Worm (Caenorhabditis elegans) whole organism, L3 larva: ENCODE data around the gene fbxa-80.
"Not testable (repeated sequence)": the region's sequence is repeated elsewhere in the genome, so short reads cannot be mapped to it uniquely, and the experiment has no call there.

Source experiments
- ceh-16 ChIP-seq: sonication (generic microtip); optimal IDR thresholded peaks from 2 replicates; lab custom pipeline; 2017; ENCODE audit warnings: missing biosample characterization, missing genetic modification characterization
- ceh-9 ChIP-seq: sonication (generic microtip); optimal IDR thresholded peaks from 2 replicates; lab custom pipeline; 2018; ENCODE audit warnings: missing biosample characterization, missing genetic modification characterization
- elt-2 ChIP-seq: sonication (generic microtip); optimal IDR thresholded peaks from 2 replicates; lab custom pipeline; 2016; ENCODE audit warnings: missing genetic modification reagents, mild to moderate bottlenecking, missing genetic modification characterization, missing compliant biosample characterization
- fkh-10 ChIP-seq: sonication (generic microtip); optimal IDR thresholded peaks from 2 replicates; lab custom pipeline; 2017; ENCODE audit warnings: missing biosample characterization, missing genetic modification reagents, missing genetic modification characterization
- mdl-1 ChIP-seq: fragments of 150-350 bp; optimal IDR thresholded peaks from 2 replicates; lab custom pipeline; 2014; ENCODE audit warnings: missing biosample characterization, missing genetic modification characterization
- nfya-1 ChIP-seq: sonication (generic microtip); optimal IDR thresholded peaks from 2 replicates; lab custom pipeline; 2017; ENCODE audit warnings: missing genetic modification characterization, mild to moderate bottlenecking, missing compliant biosample characterization, antibody characterized with exemption, moderate library complexity; ENCODE audit not compliant: insufficient read depth
- nhr-23 ChIP-seq: fragments of 150-350 bp; optimal IDR thresholded peaks from 2 replicates; lab custom pipeline; 2014; ENCODE audit warnings: missing biosample characterization, missing genetic modification reagents, missing genetic modification characterization
- nhr-237 ChIP-seq: fragments of 150-350 bp; optimal IDR thresholded peaks from 2 replicates; lab custom pipeline; 2014; ENCODE audit warnings: missing biosample characterization, missing genetic modification characterization
- nhr-25 ChIP-seq: sonication (generic microtip); optimal IDR thresholded peaks from 2 replicates; lab custom pipeline; 2017; ENCODE audit warnings: missing biosample characterization, missing genetic modification characterization
- nhr-43 ChIP-seq: sonication (generic microtip); optimal IDR thresholded peaks from 2 replicates; lab custom pipeline; 2016; ENCODE audit warnings: mild to moderate bottlenecking, missing genetic modification characterization, missing compliant biosample characterization; ENCODE audit not compliant: poor library complexity, severe bottlenecking
- nhr-76 ChIP-seq: fragments of 150-350 bp; sonication (generic microtip); optimal IDR thresholded peaks from 5 replicates; lab custom pipeline; 2014; ENCODE audit warnings: missing biosample characterization, missing genetic modification characterization
- pha-4 ChIP-seq: fragments of 150-350 bp; optimal IDR thresholded peaks from 2 replicates; lab custom pipeline; 2014; ENCODE audit warnings: missing biosample characterization, missing genetic modification reagents, missing genetic modification characterization
- pqm-1 ChIP-seq: fragments of 150-350 bp; optimal IDR thresholded peaks from 2 replicates; lab custom pipeline; 2017; ENCODE audit warnings: missing biosample characterization, missing genetic modification characterization, inconsistent platforms
- unc-39 ChIP-seq: sonication (generic microtip); optimal IDR thresholded peaks from 4 replicates; lab custom pipeline; 2017; ENCODE audit warnings: missing biosample characterization, missing genetic modification characterization
- unc-62 ChIP-seq: fragments of 150-350 bp; sonication (generic microtip); optimal IDR thresholded peaks from 4 replicates; lab custom pipeline; 2014; ENCODE audit warnings: missing biosample characterization, missing genetic modification reagents, missing genetic modification characterization
- zag-1 ChIP-seq: fragments of 150-350 bp; optimal IDR thresholded peaks from 2 replicates; lab custom pipeline; 2014; ENCODE audit warnings: missing biosample characterization, missing genetic modification characterization

fbxa-80 gene

DNA sequence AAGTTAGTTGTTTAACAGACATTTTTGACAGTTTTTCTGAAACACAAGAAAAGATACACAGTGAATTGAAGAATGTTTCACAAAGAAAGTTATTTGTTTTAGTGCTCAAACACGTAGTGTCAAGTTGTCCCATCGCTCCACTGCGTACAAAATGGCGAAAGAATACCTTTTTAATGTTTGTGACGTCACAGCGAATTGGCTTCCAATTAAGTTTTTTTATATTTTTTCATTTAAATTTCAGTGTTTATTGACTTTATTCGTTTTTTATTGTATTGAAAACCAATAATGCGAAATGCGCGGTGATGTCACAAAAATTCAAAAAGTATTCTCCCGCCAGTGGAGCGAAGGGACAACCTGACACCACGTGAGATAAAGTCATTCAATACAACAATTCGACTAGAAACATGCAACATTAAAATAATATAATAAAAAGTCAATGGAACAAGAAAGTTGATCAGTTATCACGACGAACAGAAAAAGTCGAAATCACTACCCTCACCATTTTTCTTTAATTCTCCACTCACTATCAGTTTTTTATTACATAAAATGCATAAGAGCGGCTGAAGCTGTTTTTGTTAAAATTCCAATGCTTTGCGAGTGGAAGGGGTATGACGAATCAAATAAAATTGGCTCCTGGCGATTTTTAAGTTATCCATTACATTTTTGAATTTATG, 41.2 kb downstream of the fbxa-80 start, which contains the start of gene fbxa-29:
fbxa-29 (minus strand) TSS at position 51 of the 674 bp plus-strand sequence.
- no peak for TF ChIP-seq unc-62 (GFP tag; lab: Kevin White, UChicago)
- no peak for TF ChIP-seq nhr-237 (tag; lab: Kevin White, UChicago)
- peak; percentile 58 for TF ChIP-seq pqm-1 (tag; lab: Kevin White, UChicago)
- no peak for TF ChIP-seq mdl-1
- TF ChIP-seq fkh-10 (GFP tag; lab: Kevin White, UChicago): no peak
- no peak for TF ChIP-seq ceh-9 (tag; lab: Kevin White, UChicago)
- peak; percentile 72 for TF ChIP-seq elt-2 (tag; lab: Kevin White, UChicago)
- TF ChIP-seq, all 47 proteins: peak for 2

- TF ChIP-seq nhr-43 (tag; lab: Kevin White, UChicago) (no peak), pha-4 (peak; percentile 96), pqm-1 (tag; lab: Kevin White, UChicago) (peak; percentile 48), elt-2 (tag; lab: Kevin White, UChicago) (peak; percentile 59)
Observed at ce11 chrIII:1271378-1271926, 43.6 kb downstream of the fbxa-80 start, which contains the start of gene fbxa-31. TSS of gene fbxa-31 (minus strand) at chrIII:1271428.

ce11 chrIII:1269156-1269555, 45.9 kb downstream of the fbxa-80 start, which contains the start of gene fbxa-32:
TSS of gene fbxa-32 (minus strand) at chrIII:1269256.
- TF ChIP-seq zag-1 (tag; lab: Kevin White, UChicago) (no peak), nhr-237 (tag; lab: Kevin White, UChicago) (no peak), nhr-25 (tag; lab: Kevin White, UChicago) (no peak), ceh-9 (tag; lab: Kevin White, UChicago) (no peak), nhr-43 (tag; lab: Kevin White, UChicago) (no peak), elt-2 (tag; lab: Kevin White, UChicago) (peak; percentile 57), pha-4 (peak; percentile 14)

DNA sequence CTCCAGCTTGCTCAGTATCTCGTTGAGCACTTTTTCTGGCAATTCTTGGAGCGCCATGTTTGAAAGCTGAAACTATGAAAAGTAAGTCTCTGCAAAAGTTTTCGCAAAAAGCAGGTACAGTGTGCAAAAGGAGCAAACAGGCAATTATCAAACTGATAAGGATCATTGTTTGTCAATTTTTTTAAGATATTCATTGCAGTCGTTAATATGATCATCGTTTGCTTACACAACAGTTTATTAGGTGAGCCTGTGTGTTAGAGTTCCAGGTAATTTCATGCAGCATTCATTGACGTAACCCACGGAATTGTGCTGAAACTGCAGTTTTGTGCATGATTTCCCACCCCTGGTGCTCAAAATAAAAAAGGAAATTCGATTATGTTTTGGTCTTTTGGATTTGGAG, 48.2 kb downstream of the fbxa-80 start, which contains the start of gene fbxa-151:
fbxa-151 (minus strand) TSS at position 101 of the 400 bp plus-strand sequence.
- not testable (repeated sequence) for TF ChIP-seq fkh-10 (GFP tag; lab: Kevin White, UChicago); ceh-16 (tag; lab: Kevin White, UChicago); nhr-76 (tag; lab: Kevin White, UChicago)

ce11 chrIII:1263692-1264091, 51.3 kb downstream of the fbxa-80 start, which contains the start of gene srz-9:
TSS of gene srz-9 (plus strand) at chrIII:1263992.
- TF ChIP-seq nhr-23; unc-39 (tag; lab: Kevin White, UChicago); nfya-1 (tag; lab: Kevin White, UChicago): not testable (repeated sequence)
